Fruit fly (Drosophila melanogaster): Measurements from ENCODE around the gene CG17726.

dm6 chr3R:11226496-11226895 lies at the start of gene CG17726:
- TF ChIP-seq Dll (optimal IDR thresholded peaks at IDR 0.05) (no peak), CG8478 (optimal IDR thresholded peaks at IDR 0.05) (no peak), psq (optimal IDR thresholded peaks at IDR 0.05) (no peak), EcR (GFP tag; optimal IDR thresholded peaks at IDR 0.05) (no peak), usp (GFP tag; optimal IDR thresholded peaks at IDR 0.05) (no peak)

Data from whole organism.